Fruit fly (Drosophila melanogaster) whole organism, adult: ENCODE data around the gene RecQ4.

Experiments used
- CG12768 ChIP-seq: fragments of 200-800 bp; sonication (Bioruptor generic); optimal IDR thresholded peaks from 2 replicates; lab custom pipeline; 2017; ENCODE audit warnings: missing biosample characterization, missing genetic modification characterization, mild to moderate bottlenecking, moderate library complexity, missing genetic modification reagents
- CG14711 ChIP-seq: fragments of 200-800 bp; sonication (Bioruptor generic); optimal IDR thresholded peaks from 2 replicates; lab custom pipeline; 2018; ENCODE audit warnings: missing biosample characterization, mild to moderate bottlenecking, missing genetic modification characterization, moderate library complexity
- CG1620 ChIP-seq: fragments of 200-800 bp; sonication (Bioruptor generic); optimal IDR thresholded peaks from 2 replicates; lab custom pipeline; 2016; ENCODE audit warnings: missing biosample characterization, missing genetic modification characterization
- CG5204 ChIP-seq: fragments of 200-800 bp; sonication (Bioruptor generic); optimal IDR thresholded peaks from 2 replicates; lab custom pipeline; 2016; ENCODE audit warnings: missing biosample characterization, missing genetic modification characterization
- CG7101 ChIP-seq: fragments of 200-800 bp; sonication (Bioruptor generic); optimal IDR thresholded peaks from 2 replicates; lab custom pipeline; 2018; ENCODE audit warnings: missing biosample characterization, mild to moderate bottlenecking, missing genetic modification characterization, moderate library complexity
- Clk ChIP-seq: fragments of 200-800 bp; sonication (Bioruptor generic); optimal IDR thresholded peaks from 2 replicates; lab custom pipeline; 2017; ENCODE audit warnings: missing biosample characterization, missing genetic modification characterization
- Crg-1 ChIP-seq: fragments of 200-800 bp; sonication (Bioruptor generic); optimal IDR thresholded peaks from 2 replicates; lab custom pipeline; 2016; ENCODE audit warnings: missing biosample characterization, missing genetic modification characterization
- Hr96 ChIP-seq: fragments of 200-800 bp; sonication (Bioruptor generic); optimal IDR thresholded peaks from 2 replicates; lab custom pipeline; 2016; ENCODE audit warnings: missing biosample characterization, missing genetic modification characterization
- Mnt ChIP-seq: fragments of 200-800 bp; sonication (Bioruptor generic); optimal IDR thresholded peaks from 2 replicates; lab custom pipeline; 2016; ENCODE audit warnings: missing biosample characterization, mild to moderate bottlenecking, missing genetic modification characterization
- cic ChIP-seq: fragments of 200-800 bp; sonication (Bioruptor generic); optimal IDR thresholded peaks from 2 replicates; lab custom pipeline; 2017; ENCODE audit warnings: missing biosample characterization, mild to moderate bottlenecking, missing genetic modification characterization, moderate library complexity
- kay ChIP-seq: fragments of 200-800 bp; sonication (Bioruptor generic); peaks from one replicate; lab custom pipeline; 2016; ENCODE audit warnings: missing biosample characterization, missing genetic modification characterization, borderline replicate concordance
- ovo ChIP-seq: fragments of 200-800 bp; sonication (Bioruptor generic); optimal IDR thresholded peaks from 2 replicates; lab custom pipeline; 2016; ENCODE audit warnings: missing biosample characterization, missing genetic modification characterization
- pad ChIP-seq: fragments of 200-800 bp; sonication (Bioruptor generic); optimal IDR thresholded peaks from 3 replicates; lab custom pipeline; 2017; ENCODE audit warnings: missing biosample characterization, missing genetic modification characterization, mild to moderate bottlenecking, moderate library complexity, missing genetic modification reagents
- toe ChIP-seq: fragments of 200-800 bp; sonication (Bioruptor generic); optimal IDR thresholded peaks from 2 replicates; lab custom pipeline; 2016; ENCODE audit warnings: missing biosample characterization, missing genetic modification characterization

- TF ChIP-seq kay (GFP tag; lab: Kevin White, UChicago) (no peak), CG5204 (no peak), CG12768 (GFP tag; lab: Kevin White, UChicago) (peak; percentile 70), Crg-1 (GFP tag; lab: Kevin White, UChicago) (peak; percentile 24), CG7101 (tag; lab: Kevin White, UChicago) (peak; percentile 40), CG14711 (tag; lab: Kevin White, UChicago) (peak; percentile 20), pad (GFP tag; lab: Kevin White, UChicago) (peak; percentile 20), Hr96 (GFP tag; lab: Kevin White, UChicago) (peak; percentile 73), Mnt (GFP tag; lab: Kevin White, UChicago) (peak; percentile 37), cic (GFP tag; lab: Kevin White, UChicago) (peak; percentile 94), ovo (GFP tag; lab: Kevin White, UChicago) (no peak), Clk (GFP tag; lab: Kevin White, UChicago) (peak; percentile 15), CG1620 (GFP tag; lab: Kevin White, UChicago) (peak; percentile 28), toe (no peak)
Observed at dm6 chr3L:8185263-8186227, 9.8 kb upstream of the RecQ4 start.
